Fruit fly (Drosophila melanogaster): ENCODE measurements around the gene RpL28.
A peak's percentile ranks its signal among the peaks of the same experiment; 100 is the strongest.

RpL28 gene

dm6 chr3L:3247130-3248065, 24.6 kb upstream of the RpL28 start, which contains the start of gene CG43389 (continued):
- peak; percentile 80 for TF ChIP-seq CG9139 (GFP tag; optimal IDR thresholded peaks at IDR 0.05)
- peak; percentile 89 for TF ChIP-seq CG6163 (GFP tag; IDR thresholded peaks at IDR 0.05)
- TF ChIP-seq CG1621 (tag; optimal IDR thresholded peaks at IDR 0.05) = peak; percentile 90
- TF ChIP-seq spab (GFP tag; optimal IDR thresholded peaks at IDR 0.05) = peak; percentile 81
- peak; percentile 93 to 95 for TF ChIP-seq ss (GFP tag; optimal IDR thresholded peaks at IDR 0.05)
- peak; percentile 87 for TF ChIP-seq CG11902 (GFP tag; optimal IDR thresholded peaks at IDR 0.05)
- TF ChIP-seq Blimp-1 (GFP tag; optimal IDR thresholded peaks at IDR 0.05) = peak; percentile 87
- peak; percentile 98 for TF ChIP-seq Sox14 (GFP tag; optimal IDR thresholded peaks at IDR 0.05)
- TF ChIP-seq CG11762 (GFP tag; optimal IDR thresholded peaks at IDR 0.05; ENCODE audit: insufficient read depth) = peak; percentile 72
- TF ChIP-seq CG8119 (GFP tag; IDR thresholded peaks at IDR 0.05) = peak; percentile 87
- peak; percentile 83 for TF ChIP-seq CG32006 (GFP tag; optimal IDR thresholded peaks at IDR 0.05)
- TF ChIP-seq Eip75B (GFP tag; optimal IDR thresholded peaks at IDR 0.05) = peak; percentile 89
- peak; percentile 81 for TF ChIP-seq CG15336 (GFP tag; IDR thresholded peaks at IDR 0.05)
- peak; percentile 74 to 91 for TF ChIP-seq salr (GFP tag; optimal IDR thresholded peaks at IDR 0.05)
- peak; percentile 89 for TF ChIP-seq CG3032 (tag; optimal IDR thresholded peaks at IDR 0.05)
- TF ChIP-seq svp (GFP tag) = peak; percentile 99
- no peak for TF ChIP-seq Hr38 (GFP tag; optimal IDR thresholded peaks at IDR 0.05)
- TF ChIP-seq CG6854 (GFP tag; optimal IDR thresholded peaks at IDR 0.05) = peak; percentile 88
- TF ChIP-seq Hr4 (GFP tag; optimal IDR thresholded peaks at IDR 0.05) = peak; percentile 78
- peak; percentile 85 for TF ChIP-seq CG6808 (GFP tag; optimal IDR thresholded peaks at IDR 0.05)
- TF ChIP-seq Met (GFP tag; optimal IDR thresholded peaks at IDR 0.05) = peak; percentile 98
- TF ChIP-seq CG6792 (GFP tag; optimal IDR thresholded peaks at IDR 0.05) = peak; percentile 95
- peak; percentile 69 for TF ChIP-seq CG4318 (GFP tag; optimal IDR thresholded peaks at IDR 0.05)
- TF ChIP-seq Hr39 (GFP tag; optimal IDR thresholded peaks at IDR 0.05) = peak; percentile 98
- TF ChIP-seq dsx (GFP tag; optimal IDR thresholded peaks at IDR 0.05; ENCODE audit: poor library complexity, severe bottlenecking) = peak; percentile 86
- TF ChIP-seq CG6276 (GFP tag; optimal IDR thresholded peaks at IDR 0.05) = no peak
- peak; percentile 86 for TF ChIP-seq CG3919 (GFP tag; optimal IDR thresholded peaks at IDR 0.05)

DNA sequence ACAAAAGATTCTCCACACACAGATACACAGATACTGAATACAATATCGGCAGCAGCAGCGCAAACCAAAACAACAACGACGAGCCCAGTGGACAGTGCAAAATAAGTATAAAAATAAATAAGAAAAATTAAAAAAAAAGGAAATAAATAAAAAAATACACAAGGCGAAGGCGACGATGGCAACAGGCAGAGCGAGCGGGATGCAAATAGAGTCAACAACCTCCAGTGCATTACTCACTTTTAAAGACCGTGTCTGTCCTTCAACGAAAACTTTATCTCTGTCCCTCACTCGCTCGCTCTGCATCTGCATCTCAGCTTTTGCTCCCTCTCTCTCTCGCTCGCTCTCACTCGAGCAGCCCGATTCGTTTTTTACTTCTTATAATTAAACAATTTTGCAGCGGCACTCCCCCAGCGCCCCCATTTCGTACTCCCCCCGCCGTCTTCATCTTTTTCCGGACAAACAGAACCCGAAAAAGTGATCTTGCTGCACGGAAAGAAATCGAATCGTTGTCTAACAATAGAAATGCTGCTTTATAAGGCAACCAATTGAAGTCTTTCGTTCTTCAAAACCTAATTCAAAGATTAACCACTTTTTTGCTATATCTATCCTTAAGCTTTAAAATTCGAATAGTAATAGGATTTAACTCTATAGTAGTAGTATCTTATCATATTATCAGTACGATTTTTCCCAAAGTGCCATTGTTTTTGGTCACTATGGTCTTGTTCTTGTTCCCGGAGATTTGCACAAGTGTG, 23.8 kb upstream of the RpL28 start:
- TF ChIP-seq ss (GFP tag; optimal IDR thresholded peaks at IDR 0.05) = peak; percentile 100
- peak; percentile 83 for TF ChIP-seq fd59A (GFP tag; optimal IDR thresholded peaks at IDR 0.05)
- peak; percentile 57 for TF ChIP-seq Sox15 (GFP tag; optimal IDR thresholded peaks at IDR 0.05)
- TF ChIP-seq CG16779 (tag; optimal IDR thresholded peaks at IDR 0.05) = peak; percentile 99
- peak; percentile 94 for TF ChIP-seq svp (GFP tag)
- peak; percentile 100 for TF ChIP-seq CG6854 (GFP tag; optimal IDR thresholded peaks at IDR 0.05)
- TF ChIP-seq CG11902 (GFP tag; optimal IDR thresholded peaks at IDR 0.05) = peak; percentile 63
- peak; percentile 97 for TF ChIP-seq eg (GFP tag; IDR thresholded peaks at IDR 0.05)
- TF ChIP-seq Sox14 (GFP tag; optimal IDR thresholded peaks at IDR 0.05) = peak; percentile 63
- no peak for TF ChIP-seq fkh (GFP tag; optimal IDR thresholded peaks at IDR 0.05)
- peak; percentile 91 for TF ChIP-seq Hr39 (GFP tag; optimal IDR thresholded peaks at IDR 0.05)
- peak; percentile 86 for TF ChIP-seq Ets21C (GFP tag; optimal IDR thresholded peaks at IDR 0.05)
- peak; percentile 94 for TF ChIP-seq Blimp-1 (GFP tag; optimal IDR thresholded peaks at IDR 0.05)
- peak; percentile 95 for TF ChIP-seq CG8119 (GFP tag; IDR thresholded peaks at IDR 0.05)
- peak; percentile 68 for TF ChIP-seq Smox (GFP tag; optimal IDR thresholded peaks at IDR 0.05)
- peak; percentile 87 for TF ChIP-seq CG3919 (GFP tag; optimal IDR thresholded peaks at IDR 0.05)
- TF ChIP-seq lz (GFP tag; optimal IDR thresholded peaks at IDR 0.05) = peak; percentile 86
- peak; percentile 93 for TF ChIP-seq Eip75B (GFP tag; optimal IDR thresholded peaks at IDR 0.05)
- TF ChIP-seq cyc (GFP tag; optimal IDR thresholded peaks at IDR 0.05) = peak; percentile 89
- TF ChIP-seq CG6163 (GFP tag; IDR thresholded peaks at IDR 0.05) = peak; percentile 99
- peak; percentile 86 for TF ChIP-seq Eip78C (GFP tag)
- peak; percentile 99 for TF ChIP-seq CG10669 (GFP tag; optimal IDR thresholded peaks at IDR 0.05)
- TF ChIP-seq vri (GFP tag; optimal IDR thresholded peaks at IDR 0.05) = peak; percentile 94
- TF ChIP-seq spab (GFP tag; optimal IDR thresholded peaks at IDR 0.05) = peak; percentile 100
- peak; percentile 99 for TF ChIP-seq CG3032 (tag; optimal IDR thresholded peaks at IDR 0.05)
- peak; percentile 85 for TF ChIP-seq OdsH (GFP tag; optimal IDR thresholded peaks at IDR 0.05)
- TF ChIP-seq acj6 (GFP tag; optimal IDR thresholded peaks at IDR 0.05) = peak; percentile 68
- peak; percentile 97 for TF ChIP-seq CG1621 (tag; optimal IDR thresholded peaks at IDR 0.05)
- TF ChIP-seq salr (GFP tag; optimal IDR thresholded peaks at IDR 0.05) = peak; percentile 85 to 89
- peak; percentile 94 for TF ChIP-seq CG8632 (GFP tag; optimal IDR thresholded peaks at IDR 0.05)
- TF ChIP-seq CG11762 (GFP tag; optimal IDR thresholded peaks at IDR 0.05; ENCODE audit: insufficient read depth) = peak; percentile 95
- peak; percentile 91 for TF ChIP-seq CG7368 (GFP tag; optimal IDR thresholded peaks at IDR 0.05)
- peak; percentile 92 for TF ChIP-seq CG15336 (GFP tag; IDR thresholded peaks at IDR 0.05)
- no peak for TF ChIP-seq Hr38 (GFP tag; optimal IDR thresholded peaks at IDR 0.05)
